Worm (Caenorhabditis elegans) whole organism, L4 larva: ENCODE data around the gene srb-12.

ENCODE experiments used
- F44E2.7 ChIP-seq: fragments of 200-800 bp; sonication (Bioruptor generic); IDR thresholded peaks from 2 replicates; pipeline ENCODE4 v2.1.2; 2022; ENCODE audit warnings: missing genetic modification characterization, missing compliant biosample characterization
- F49E8.2 ChIP-seq: sonication (generic microtip); optimal IDR thresholded peaks from 2 replicates; lab custom pipeline; 2016; ENCODE audit warnings: missing compliant biosample characterization, mild to moderate bottlenecking, missing genetic modification characterization, borderline replicate concordance
- R02D3.7 ChIP-seq: fragments of 150-350 bp; sonication (generic microtip); optimal IDR thresholded peaks from 3 replicates; lab custom pipeline; 2014; ENCODE audit warnings: missing biosample characterization, missing genetic modification characterization
- T20F7.1 ChIP-seq: fragments of 200-800 bp; sonication (Bioruptor generic); optimal IDR thresholded peaks from 2 replicates; lab custom pipeline; 2018; ENCODE audit warnings: mild to moderate bottlenecking, missing genetic modification characterization, missing compliant biosample characterization
- T26A8.4 ChIP-seq: fragments of 200-800 bp; sonication (Bioruptor generic); IDR thresholded peaks from 2 replicates; pipeline ENCODE4 v1.3.6; 2022; ENCODE audit warnings: missing genetic modification characterization, missing compliant biosample characterization
- Y5F2A.4 ChIP-seq: fragments of 200-800 bp; sonication (Bioruptor generic); optimal IDR thresholded peaks from 2 replicates; lab custom pipeline; 2018; ENCODE audit warnings: mild to moderate bottlenecking, missing genetic modification characterization, missing compliant biosample characterization
- ZK546.5 ChIP-seq, 2 experiments: sonication (generic microtip); optimal IDR thresholded peaks; 2 replicates each; lab custom pipeline; 2017; ENCODE audit warnings: missing biosample characterization in 2 of 2, missing genetic modification characterization in 2 of 2
- attf-4 ChIP-seq: sonication (generic microtip); optimal IDR thresholded peaks from 3 replicates; lab custom pipeline; 2017; ENCODE audit warnings: missing biosample characterization, missing genetic modification characterization
- ceh-20 ChIP-seq: fragments of 200-800 bp; sonication (Bioruptor generic); IDR thresholded peaks from 2 replicates; pipeline ENCODE4 v1.3.6; 2022; ENCODE audit warnings: missing genetic modification reagents, missing genetic modification characterization, missing compliant biosample characterization
- ceh-32 ChIP-seq: sonication (generic microtip); optimal IDR thresholded peaks from 2 replicates; lab custom pipeline; 2016; ENCODE audit warnings: mild to moderate bottlenecking, missing genetic modification characterization, missing compliant biosample characterization; ENCODE audit not compliant: poor library complexity
- ceh-62 ChIP-seq: sonication (generic microtip); optimal IDR thresholded peaks from 2 replicates; lab custom pipeline; 2017; ENCODE audit warnings: missing biosample characterization, missing genetic modification characterization
- ceh-82 ChIP-seq: sonication (generic microtip); optimal IDR thresholded peaks from 2 replicates; lab custom pipeline; 2017; ENCODE audit warnings: missing biosample characterization, missing genetic modification characterization
- duxl-1 ChIP-seq: sonication (generic microtip); optimal IDR thresholded peaks from 2 replicates; lab custom pipeline; 2016; ENCODE audit warnings: mild to moderate bottlenecking, missing genetic modification characterization, moderate library complexity, missing compliant biosample characterization; ENCODE audit not compliant: poor library complexity
- dve-1 ChIP-seq: sonication (generic microtip); optimal IDR thresholded peaks from 2 replicates; lab custom pipeline; 2017; ENCODE audit warnings: antibody characterized with exemption, mild to moderate bottlenecking, missing genetic modification characterization, missing compliant biosample characterization; ENCODE audit not compliant: insufficient read depth
- egl-43 ChIP-seq: fragments of 200-800 bp; sonication (Bioruptor generic); IDR thresholded peaks from 2 replicates; pipeline ENCODE4 v1.3.6; 2022; ENCODE audit warnings: missing genetic modification reagents, missing genetic modification characterization, missing compliant biosample characterization
- hlh-11 ChIP-seq: fragments of 200-800 bp; sonication (Bioruptor generic); optimal IDR thresholded peaks from 2 replicates; lab custom pipeline; 2018; ENCODE audit warnings: mild to moderate bottlenecking, missing genetic modification characterization, missing compliant biosample characterization
- hmg-1.1 ChIP-seq: fragments of 200-800 bp; sonication (Bioruptor generic); IDR thresholded peaks from 2 replicates; pipeline ENCODE4 v1.3.6; 2022; ENCODE audit warnings: missing genetic modification reagents, missing genetic modification characterization, missing compliant biosample characterization
- jun-1 ChIP-seq: fragments of 150-350 bp; optimal IDR thresholded peaks from 2 replicates; lab custom pipeline; 2014; ENCODE audit warnings: missing biosample characterization, missing genetic modification reagents, missing genetic modification characterization
- lin-1 ChIP-seq: fragments of 200-800 bp; sonication (Bioruptor generic); IDR thresholded peaks from 2 replicates; pipeline ENCODE4 v1.3.6; 2022; ENCODE audit warnings: missing genetic modification reagents, missing genetic modification characterization, missing compliant biosample characterization
- lin-13 ChIP-seq: fragments of 150-350 bp; optimal IDR thresholded peaks from 2 replicates; lab custom pipeline; 2014; ENCODE audit warnings: missing biosample characterization, missing genetic modification reagents, missing genetic modification characterization
- lin-15B ChIP-seq: fragments of 150-350 bp; sonication (generic microtip); optimal IDR thresholded peaks from 3 replicates; lab custom pipeline; 2014; ENCODE audit warnings: missing biosample characterization, missing genetic modification characterization
- lin-29 ChIP-seq: fragments of 200-800 bp; sonication (Bioruptor generic); IDR thresholded peaks from 2 replicates; pipeline ENCODE4 v1.3.6; 2022; ENCODE audit warnings: missing genetic modification reagents, missing genetic modification characterization, missing compliant biosample characterization
- lin-38 ChIP-seq: fragments of 200-800 bp; sonication (Bioruptor generic); IDR thresholded peaks from 2 replicates; pipeline ENCODE4 v1.3.6; 2022; ENCODE audit warnings: missing genetic modification reagents, missing genetic modification characterization, missing compliant biosample characterization
- lir-3 ChIP-seq: sonication (generic microtip); optimal IDR thresholded peaks from 2 replicates; lab custom pipeline; 2016; ENCODE audit warnings: mild to moderate bottlenecking, missing genetic modification characterization, missing compliant biosample characterization
- madf-5 ChIP-seq, 2 experiments: fragments of 200-800 bp; sonication (Bioruptor generic); IDR thresholded peaks; 2 replicates each; pipeline ENCODE4 v1.3.6; 2022; ENCODE audit warnings: missing compliant biosample characterization in 2 of 2, missing genetic modification characterization in 2 of 2
- mxl-2 ChIP-seq: fragments of 200-800 bp; sonication (Bioruptor generic); conservative IDR thresholded peaks from 2 replicates; pipeline ENCODE4 v1.3.6; 2022; ENCODE audit warnings: missing genetic modification reagents, missing genetic modification characterization, missing compliant biosample characterization
- nhr-102 ChIP-seq: sonication (generic microtip); optimal IDR thresholded peaks from 2 replicates; lab custom pipeline; 2016; ENCODE audit warnings: mild to moderate bottlenecking, missing genetic modification characterization, moderate library complexity, missing compliant biosample characterization
- nhr-237 ChIP-seq: sonication (generic microtip); optimal IDR thresholded peaks from 2 replicates; lab custom pipeline; 2017; ENCODE audit warnings: missing biosample characterization, missing genetic modification characterization
- nhr-25 ChIP-seq: sonication (generic microtip); optimal IDR thresholded peaks from 2 replicates; lab custom pipeline; 2017; ENCODE audit warnings: missing genetic modification characterization, mild to moderate bottlenecking, missing compliant biosample characterization, antibody characterized with exemption, moderate library complexity, borderline replicate concordance; ENCODE audit not compliant: insufficient read depth
- nhr-28 ChIP-seq: fragments of 150-350 bp; optimal IDR thresholded peaks from 2 replicates; lab custom pipeline; 2014; ENCODE audit warnings: missing biosample characterization, missing genetic modification characterization
- pqm-1 ChIP-seq: sonication (generic microtip); optimal IDR thresholded peaks from 2 replicates; lab custom pipeline; 2017; ENCODE audit warnings: missing biosample characterization, missing genetic modification characterization
- snpc-4 ChIP-seq: fragments of 150-350 bp; optimal IDR thresholded peaks from 2 replicates; lab custom pipeline; 2014; ENCODE audit warnings: missing biosample characterization, missing genetic modification characterization
- tag-97 ChIP-seq: fragments of 200-800 bp; sonication (Bioruptor generic); IDR thresholded peaks from 2 replicates; pipeline ENCODE4 v1.3.6; 2022; ENCODE audit warnings: missing genetic modification characterization, missing compliant biosample characterization
- zip-2 ChIP-seq: fragments of 150-350 bp; optimal IDR thresholded peaks from 2 replicates; lab custom pipeline; 2014; ENCODE audit warnings: missing biosample characterization, missing genetic modification characterization
- ztf-11 ChIP-seq: fragments of 150-350 bp; optimal IDR thresholded peaks from 2 replicates; lab custom pipeline; 2014; ENCODE audit warnings: missing biosample characterization, missing genetic modification characterization

Gene srb-12

DNA sequence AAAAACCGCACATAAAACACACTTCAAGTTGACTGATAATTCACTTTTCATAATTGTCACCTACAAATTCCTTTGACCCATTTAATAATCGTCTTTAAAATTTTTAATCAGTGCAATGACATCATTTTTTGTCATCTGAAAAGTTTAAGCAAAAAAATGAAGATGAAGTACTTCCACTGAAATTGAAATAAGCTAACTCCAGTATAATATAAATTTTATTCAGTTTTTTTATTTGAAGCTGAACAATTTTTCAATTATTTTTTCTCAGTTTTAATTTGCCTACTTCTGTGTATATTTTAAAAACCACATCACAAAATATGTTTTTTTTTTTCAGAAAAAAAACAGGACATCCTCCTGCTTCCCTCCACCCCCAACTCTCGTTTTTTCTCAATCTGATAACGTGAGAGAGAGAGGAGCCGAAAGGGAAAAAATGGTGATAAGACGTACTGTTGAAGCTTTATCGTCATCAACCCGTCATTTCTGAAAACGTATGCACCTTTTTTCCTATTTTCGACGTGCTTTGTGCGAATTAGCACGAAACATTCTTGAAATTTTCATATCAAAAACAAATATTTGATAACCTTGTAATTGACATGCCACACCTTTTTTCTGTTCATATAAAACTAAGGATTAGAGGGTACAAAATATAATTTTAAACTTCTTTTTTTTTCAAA lies 50.5 kb downstream of the srb-12 start, which contains the start of the genes C04G6.11 and mpk-2 (continued):
- no peak for TF ChIP-seq lin-38
- no peak for TF ChIP-seq ZK546.5 (tag; optimal IDR thresholded peaks at IDR 0.05; lab: Kevin White, UChicago)
- no peak for TF ChIP-seq ceh-32 (tag; lab: Kevin White, UChicago)
- no peak for TF ChIP-seq F49E8.2
- no peak for TF ChIP-seq attf-4 (tag; lab: Kevin White, UChicago)
- TF ChIP-seq duxl-1: no peak
- no peak for TF ChIP-seq jun-1 (tag; lab: Kevin White, UChicago)
- TF ChIP-seq snpc-4 (tag; lab: Kevin White, UChicago): no peak
- TF ChIP-seq mxl-2 (GFP tag; lab: Robert Waterston, UW): no peak
- TF ChIP-seq lin-1 (GFP tag; lab: Robert Waterston, UW): peak; percentile 59; the same call in 1 of the 2 replicates
- TF ChIP-seq Y5F2A.4 (GFP tag; lab: Kevin White, UChicago): no peak
- TF ChIP-seq lir-3: no peak
- TF ChIP-seq zip-2 (tag; lab: Kevin White, UChicago): no peak
- TF ChIP-seq lin-13 (GFP tag; lab: Kevin White, UChicago): no peak
- TF ChIP-seq ztf-11: no peak
- TF ChIP-seq ceh-82: no peak
- TF ChIP-seq hmg-1.1: no peak
- peak; percentile 77 for TF ChIP-seq nhr-28 (tag; lab: Kevin White, UChicago)
- TF ChIP-seq ceh-62 (tag; lab: Kevin White, UChicago): no peak
- TF ChIP-seq R02D3.7 (tag; lab: Kevin White, UChicago): no peak
- TF ChIP-seq madf-5 (GFP tag; IDR thresholded peaks at IDR 0.05; lab: Robert Waterston, UW): no peak
- TF ChIP-seq nhr-102: peak; percentile 51
- no peak for TF ChIP-seq egl-43 (GFP tag; lab: Robert Waterston, UW)
- no peak for TF ChIP-seq nhr-25 (tag; lab: Kevin White, UChicago)
- TF ChIP-seq pqm-1 (tag; lab: Kevin White, UChicago): peak; percentile 69
- no peak for TF ChIP-seq ceh-20 (GFP tag; lab: Robert Waterston, UW)
- TF ChIP-seq dve-1 (tag; lab: Kevin White, UChicago): peak; percentile 64
- TF ChIP-seq nhr-237 (tag; lab: Kevin White, UChicago): no peak
- peak; percentile 82 for TF ChIP-seq hlh-11
- TF ChIP-seq tag-97: no peak
- TF ChIP-seq lin-15B: no peak
- no peak for TF ChIP-seq T26A8.4 (GFP tag; lab: Robert Waterston, UW)
- no peak for TF ChIP-seq lin-29

DNA sequence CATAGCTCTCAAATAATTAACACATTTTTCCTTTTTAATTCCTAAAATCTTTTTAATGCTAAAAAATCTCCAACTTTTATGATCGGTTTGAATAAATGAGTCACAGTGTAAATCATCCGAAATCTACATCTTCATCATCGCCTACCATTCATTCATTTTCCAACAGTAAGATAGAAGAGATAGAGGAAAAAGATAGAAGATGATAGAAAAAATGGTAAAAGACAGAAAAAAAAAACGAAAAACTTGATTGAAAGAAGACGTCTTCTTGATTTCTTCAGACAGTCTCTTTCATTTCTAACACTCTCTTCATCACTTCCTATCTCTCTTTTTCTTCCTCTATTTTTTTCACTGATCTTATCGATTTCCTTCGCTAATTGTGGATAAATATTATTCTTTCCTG lies 51.3 kb downstream of the srb-12 start:
- no peak for TF ChIP-seq T20F7.1 (GFP tag; lab: Kevin White, UChicago)
- peak; percentile 16 for TF ChIP-seq nhr-28 (tag; lab: Kevin White, UChicago)
- no peak for TF ChIP-seq F44E2.7
